Worm (Caenorhabditis elegans) whole organism, midembryonic: ENCODE measurements around the gene ZK177.11.

Source experiments
- cog-1 ChIP-seq: sonication (generic microtip); optimal IDR thresholded peaks from 2 replicates; lab custom pipeline; 2016; ENCODE audit warnings: missing genetic modification characterization, missing compliant biosample characterization
- flt-1 ChIP-seq: fragments of 200-800 bp; sonication (Bioruptor generic); IDR thresholded peaks from 2 replicates; pipeline ENCODE4 v1.3.6; 2022; ENCODE audit warnings: missing genetic modification characterization, missing compliant biosample characterization
- klf-2 ChIP-seq: fragments of 200-800 bp; sonication (Bioruptor generic); conservative IDR thresholded peaks from 2 replicates; pipeline ENCODE4 v1.3.6; 2022; ENCODE audit warnings: missing genetic modification reagents, missing genetic modification characterization, missing compliant biosample characterization
- med-1 ChIP-seq: sonication (generic microtip); optimal IDR thresholded peaks from 2 replicates; lab custom pipeline; 2017; ENCODE audit warnings: missing genetic modification characterization, mild to moderate bottlenecking, missing compliant biosample characterization, antibody characterized with exemption, missing genetic modification reagents; ENCODE audit not compliant: insufficient read depth
- ref-1 ChIP-seq: fragments of 200-800 bp; sonication (Bioruptor generic); conservative IDR thresholded peaks from 2 replicates; pipeline ENCODE4 v1.3.6; 2022; ENCODE audit warnings: missing genetic modification reagents, missing genetic modification characterization, missing compliant biosample characterization
- tab-1 ChIP-seq: fragments of 200-800 bp; sonication (Bioruptor generic); IDR thresholded peaks from 2 replicates; pipeline ENCODE4 v1.3.6; 2022; ENCODE audit warnings: missing genetic modification characterization, missing compliant biosample characterization
- ztf-23 ChIP-seq: fragments of 200-800 bp; sonication (Bioruptor generic); IDR thresholded peaks from 2 replicates; pipeline ENCODE4 v1.3.6; 2022; ENCODE audit warnings: missing genetic modification reagents, missing genetic modification characterization, missing compliant biosample characterization
- ztf-29 ChIP-seq: fragments of 200-800 bp; sonication (Bioruptor generic); IDR thresholded peaks from 2 replicates; pipeline ENCODE4 v1.3.6; 2022; ENCODE audit warnings: missing genetic modification reagents, missing genetic modification characterization, missing compliant biosample characterization

- no peak for TF ChIP-seq ztf-23 (GFP tag; lab: Robert Waterston, UW)
- no peak for TF ChIP-seq tab-1
- no peak for TF ChIP-seq flt-1
- no peak for TF ChIP-seq klf-2
- TF ChIP-seq ztf-29: no peak
- no peak for TF ChIP-seq ref-1 (GFP tag; lab: Robert Waterston, UW)
- no peak for TF ChIP-seq cog-1 (tag; lab: Kevin White, UChicago)
- no peak for TF ChIP-seq med-1 (GFP tag; lab: Kevin White, UChicago)
These were observed 4.7 kb upstream of the ZK177.11 start for ce11 chrII:5518055-5518454.
